Comparison of ENCODE assay signal across 1 fruit fly cellular context in the genomic region with DNA sequence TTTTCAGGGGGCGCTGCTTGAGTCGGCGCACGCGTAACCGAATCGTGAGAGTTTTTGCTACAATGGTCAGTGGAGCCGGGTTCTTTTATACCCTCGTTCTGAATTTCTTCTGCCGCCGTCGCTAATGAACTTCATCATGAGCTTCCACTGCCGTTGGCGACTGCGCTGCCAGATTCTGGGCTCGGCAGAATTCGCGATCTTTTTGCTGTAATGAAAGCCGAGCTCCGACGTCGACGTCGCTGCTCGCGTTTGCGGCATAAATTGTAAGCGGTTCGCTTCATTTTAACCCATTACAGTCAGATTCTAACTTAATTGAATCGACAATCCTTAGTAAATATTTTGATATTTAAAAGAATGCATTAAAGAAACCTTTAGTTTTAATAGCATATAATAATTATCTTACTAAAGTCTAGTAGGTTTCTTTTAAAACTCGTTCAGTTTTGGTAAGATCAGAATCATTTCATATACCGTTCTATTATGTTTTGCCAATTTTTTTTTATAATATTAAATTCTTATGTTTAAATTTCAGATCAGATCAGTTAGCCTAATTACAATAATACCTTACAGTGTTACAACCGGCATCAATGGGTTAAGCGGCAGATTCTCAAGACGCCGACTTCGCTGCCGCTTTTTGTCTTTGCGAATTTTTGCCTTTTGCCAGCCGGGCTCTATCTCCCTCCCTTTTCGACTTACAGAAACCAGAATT.
TF ChIP-seq lines count a peak whose summit lies in the region.

A gene (minus strand): TSS at position 51 of the 706 bp plus-strand sequence.

TF ChIP-seq in whole organism, prepupa, 60 proteins besides CTCF, POLR2A, EP300 and RAD21 (continued from another document):
- TF ChIP-seq CG11902 (GFP tag; optimal IDR thresholded peaks at IDR 0.05; lab: Kevin White, UChicago): peak; percentile 21
- no peak for TF ChIP-seq dac (GFP tag; optimal IDR thresholded peaks at IDR 0.05; lab: Kevin White, UChicago)
- peak; percentile 65 for TF ChIP-seq CG10631 (GFP tag; optimal IDR thresholded peaks at IDR 0.05; lab: Kevin White, UChicago)
- TF ChIP-seq acj6 (GFP tag; optimal IDR thresholded peaks at IDR 0.05; lab: Kevin White, UChicago): peak; percentile 69
- TF ChIP-seq topi (GFP tag; optimal IDR thresholded peaks at IDR 0.05; lab: Kevin White, UChicago): peak; percentile 77
- TF ChIP-seq svp (GFP tag; lab: Kevin White, UChicago): peak; percentile 87
- TF ChIP-seq OdsH (GFP tag; optimal IDR thresholded peaks at IDR 0.05; lab: Kevin White, UChicago): peak; percentile 55
- peak; percentile 27; the same call in 1 of the 3 replicates for TF ChIP-seq CG8119 (GFP tag; IDR thresholded peaks at IDR 0.05; lab: Robert Waterston, UW)
- TF ChIP-seq lz (GFP tag; optimal IDR thresholded peaks at IDR 0.05; lab: Kevin White, UChicago): peak; percentile 55
- no peak for TF ChIP-seq CG6163 (GFP tag; IDR thresholded peaks at IDR 0.05; lab: Robert Waterston, UW)
- peak; percentile 60 for TF ChIP-seq CG3032 (tag; optimal IDR thresholded peaks at IDR 0.05; lab: Kevin White, UChicago)
- TF ChIP-seq Sox102F (GFP tag; optimal IDR thresholded peaks at IDR 0.05; lab: Kevin White, UChicago): peak; percentile 34
- peak; percentile 73 for TF ChIP-seq CG8632 (GFP tag; optimal IDR thresholded peaks at IDR 0.05; lab: Kevin White, UChicago)
- peak; percentile 56 for TF ChIP-seq dsx (GFP tag; optimal IDR thresholded peaks at IDR 0.05; lab: Kevin White, UChicago; ENCODE audit: poor library complexity, severe bottlenecking)
- TF ChIP-seq ss (GFP tag; optimal IDR thresholded peaks at IDR 0.05; lab: Kevin White, UChicago): peak; percentile 51 to 63
- TF ChIP-seq CG6792 (GFP tag; optimal IDR thresholded peaks at IDR 0.05; lab: Kevin White, UChicago): peak; percentile 42
- TF ChIP-seq CG11762 (GFP tag; optimal IDR thresholded peaks at IDR 0.05; lab: Kevin White, UChicago; ENCODE audit: insufficient read depth): peak; percentile 5
- peak; percentile 17 for TF ChIP-seq fd59A (GFP tag; optimal IDR thresholded peaks at IDR 0.05; lab: Kevin White, UChicago)
- TF ChIP-seq Sox14 (GFP tag; optimal IDR thresholded peaks at IDR 0.05; lab: Kevin White, UChicago): peak; percentile 55
- TF ChIP-seq CG10669 (GFP tag; optimal IDR thresholded peaks at IDR 0.05; lab: Kevin White, UChicago): peak; percentile 50
- peak; percentile 65 for TF ChIP-seq spab (GFP tag; optimal IDR thresholded peaks at IDR 0.05; lab: Kevin White, UChicago)
- TF ChIP-seq pdm3 (GFP tag; optimal IDR thresholded peaks at IDR 0.05; lab: Kevin White, UChicago): peak; percentile 44
- TF ChIP-seq CG3919 (GFP tag; optimal IDR thresholded peaks at IDR 0.05; lab: Kevin White, UChicago): peak; percentile 63
- no peak for TF ChIP-seq Hr4 (GFP tag; optimal IDR thresholded peaks at IDR 0.05; lab: Kevin White, UChicago)
- peak; percentile 55 for TF ChIP-seq Ets96B (tag; optimal IDR thresholded peaks at IDR 0.05; lab: Kevin White, UChicago)
- TF ChIP-seq Ets21C (GFP tag; optimal IDR thresholded peaks at IDR 0.05; lab: Kevin White, UChicago): peak; percentile 23
- no peak for TF ChIP-seq CG6276 (GFP tag; optimal IDR thresholded peaks at IDR 0.05; lab: Kevin White, UChicago)
- no peak for TF ChIP-seq fkh (GFP tag; optimal IDR thresholded peaks at IDR 0.05; lab: Kevin White, UChicago)
- TF ChIP-seq salr (GFP tag; optimal IDR thresholded peaks at IDR 0.05; lab: Kevin White, UChicago): peak in 1 of 2 experiments; percentile 51
- TF ChIP-seq Gug (GFP tag; IDR thresholded peaks at IDR 0.05; lab: Robert Waterston, UW): no peak
- no peak for TF ChIP-seq CG11294 (GFP tag; IDR thresholded peaks at IDR 0.05; lab: Robert Waterston, UW)
- TF ChIP-seq vri (GFP tag; optimal IDR thresholded peaks at IDR 0.05; lab: Kevin White, UChicago): no peak
